Worm (Caenorhabditis elegans) whole organism, young adult: ENCODE data around the gene C37C3.10.

Experiments
- F22D6.2 ChIP-seq: sonication (generic microtip); optimal IDR thresholded peaks from 2 replicates; lab custom pipeline; 2016; ENCODE audit warnings: mild to moderate bottlenecking, missing genetic modification characterization, missing compliant biosample characterization
- F23B12.7 ChIP-seq: sonication (generic microtip); optimal IDR thresholded peaks from 2 replicates; lab custom pipeline; 2017; ENCODE audit warnings: missing genetic modification characterization, mild to moderate bottlenecking, missing compliant biosample characterization, antibody characterized with exemption, moderate library complexity; ENCODE audit not compliant: insufficient read depth
- F33H1.4 ChIP-seq: fragments of 200-800 bp; sonication (Bioruptor generic); IDR thresholded peaks from 2 replicates; pipeline ENCODE4 v1.3.6; 2022; ENCODE audit warnings: missing genetic modification reagents, missing genetic modification characterization, missing compliant biosample characterization
- F39B2.1 ChIP-seq: fragments of 200-800 bp; sonication (Bioruptor generic); IDR thresholded peaks from 2 replicates; pipeline ENCODE4 v1.3.6; 2022; ENCODE audit warnings: missing genetic modification reagents, missing genetic modification characterization, missing compliant biosample characterization
- atf-7 ChIP-seq: sonication (generic microtip); optimal IDR thresholded peaks from 2 replicates; lab custom pipeline; 2017; ENCODE audit warnings: mild to moderate bottlenecking, missing genetic modification characterization, missing compliant biosample characterization
- athp-1 ChIP-seq: sonication (generic microtip); optimal IDR thresholded peaks from 2 replicates; lab custom pipeline; 2017; ENCODE audit warnings: mild to moderate bottlenecking, missing genetic modification characterization, missing compliant biosample characterization
- ceh-58 ChIP-seq: fragments of 200-800 bp; sonication (Bioruptor generic); IDR thresholded peaks from 2 replicates; pipeline ENCODE4 v1.3.6; 2022; ENCODE audit warnings: missing genetic modification characterization, missing compliant biosample characterization
- ceh-79 ChIP-seq: sonication (generic microtip); optimal IDR thresholded peaks from 2 replicates; lab custom pipeline; 2017; ENCODE audit warnings: mild to moderate bottlenecking, missing genetic modification characterization, missing compliant biosample characterization
- dox-1 ChIP-seq: fragments of 200-800 bp; sonication (Bioruptor generic); IDR thresholded peaks from 2 replicates; pipeline ENCODE4 v1.3.6; 2022; ENCODE audit warnings: missing genetic modification reagents, missing genetic modification characterization, missing compliant biosample characterization
- egl-18 ChIP-seq: fragments of 200-800 bp; sonication (Bioruptor generic); IDR thresholded peaks from 2 replicates; pipeline ENCODE4 v1.3.6; 2022; ENCODE audit warnings: missing genetic modification reagents, missing genetic modification characterization, missing compliant biosample characterization
- gei-17 ChIP-seq: fragments of 200-800 bp; sonication (Bioruptor generic); optimal IDR thresholded peaks from 2 replicates; lab custom pipeline; 2018; ENCODE audit warnings: mild to moderate bottlenecking, missing genetic modification characterization, missing compliant biosample characterization
- him-1 ChIP-seq: sonication (generic microtip); optimal IDR thresholded peaks from 2 replicates; lab custom pipeline; 2016; ENCODE audit warnings: missing genotype, missing genetic modification reagents, missing genetic modification characterization, missing compliant biosample characterization
- hlh-26 ChIP-seq: fragments of 200-800 bp; sonication (Bioruptor generic); conservative IDR thresholded peaks from 2 replicates; pipeline ENCODE4 v1.3.6; 2022; ENCODE audit warnings: missing genetic modification reagents, missing genetic modification characterization, missing compliant biosample characterization
- hmg-1.2 ChIP-seq: fragments of 200-800 bp; sonication (Bioruptor generic); IDR thresholded peaks from 2 replicates; pipeline ENCODE4 v1.3.6; 2022; ENCODE audit warnings: missing genetic modification reagents, missing genetic modification characterization, missing compliant biosample characterization
- let-526 ChIP-seq: fragments of 200-800 bp; sonication (Bioruptor generic); IDR thresholded peaks from 2 replicates; pipeline ENCODE4 v1.3.6; 2022; ENCODE audit warnings: missing genetic modification reagents, missing genetic modification characterization, missing compliant biosample characterization
- let-607 ChIP-seq, 2 experiments: fragments of 200-800 bp in 1 of 2; sonication (Bioruptor generic) in 1 of 2; sonication (generic microtip) in 1 of 2; optimal IDR thresholded peaks; 2 replicates each; lab custom pipeline; 2016 to 2018; ENCODE audit warnings: mild to moderate bottlenecking in 2 of 2, missing compliant biosample characterization in 2 of 2, missing genetic modification characterization in 2 of 2, moderate library complexity in 2 of 2, missing genotype in 1 of 2
- lin-26 ChIP-seq: fragments of 200-800 bp; sonication (Bioruptor generic); IDR thresholded peaks from 2 replicates; pipeline ENCODE4 v1.3.6; 2022; ENCODE audit warnings: missing genetic modification reagents, missing genetic modification characterization, missing compliant biosample characterization
- lin-35 ChIP-seq, 3 experiments: fragments of 150-350 bp in 2 of 3; sonication (generic microtip) in 1 of 3; optimal IDR thresholded peaks; 2 replicates each; lab custom pipeline; 2014 to 2018; ENCODE audit warnings: missing biosample characterization in 3 of 3, missing genetic modification characterization in 3 of 3, missing genetic modification reagents in 3 of 3
- lir-1 ChIP-seq: fragments of 200-800 bp; sonication (Bioruptor generic); conservative IDR thresholded peaks from 2 replicates; pipeline ENCODE4 v1.3.6; 2022; ENCODE audit warnings: missing genetic modification reagents, missing genetic modification characterization, missing compliant biosample characterization
- madf-3 ChIP-seq: fragments of 200-800 bp; sonication (Bioruptor generic); IDR thresholded peaks from 2 replicates; pipeline ENCODE4 v1.3.6; 2022; ENCODE audit warnings: missing genetic modification reagents, missing genetic modification characterization, missing compliant biosample characterization
- madf-8 ChIP-seq: fragments of 200-800 bp; sonication (Bioruptor generic); conservative IDR thresholded peaks from 2 replicates; pipeline ENCODE4 v1.3.6; 2022; ENCODE audit warnings: missing genetic modification reagents, missing genetic modification characterization, missing compliant biosample characterization
- mes-4 ChIP-seq: sonication (generic microtip); optimal IDR thresholded peaks from 2 replicates; lab custom pipeline; 2016; ENCODE audit warnings: missing genotype, missing genetic modification characterization, missing compliant biosample characterization
- nfya-1 ChIP-seq: sonication (generic microtip); optimal IDR thresholded peaks from 2 replicates; lab custom pipeline; 2017; ENCODE audit warnings: antibody characterized with exemption, missing compliant biosample characterization, missing genetic modification characterization, borderline replicate concordance; ENCODE audit not compliant: insufficient read depth
- nhr-80 ChIP-seq: sonication (generic microtip); optimal IDR thresholded peaks from 2 replicates; lab custom pipeline; 2016; ENCODE audit warnings: missing genetic modification characterization, missing compliant biosample characterization
- rcor-1 ChIP-seq: fragments of 200-800 bp; sonication (Bioruptor generic); IDR thresholded peaks from 2 replicates; pipeline ENCODE4 v1.3.6; 2022; ENCODE audit warnings: missing genetic modification reagents, missing genetic modification characterization, missing compliant biosample characterization
- snpc-1.1 ChIP-seq: sonication (generic microtip); optimal IDR thresholded peaks from 2 replicates; lab custom pipeline; 2017; ENCODE audit warnings: missing genetic modification characterization, mild to moderate bottlenecking, missing compliant biosample characterization, antibody characterized with exemption, moderate library complexity, missing genotype, missing genetic modification reagents; ENCODE audit not compliant: insufficient read depth
- snpc-1.3 ChIP-seq: sonication (generic microtip); optimal IDR thresholded peaks from 2 replicates; lab custom pipeline; 2017; ENCODE audit warnings: missing genetic modification characterization, mild to moderate bottlenecking, missing compliant biosample characterization, antibody characterized with exemption, moderate library complexity, missing genotype, missing genetic modification reagents; ENCODE audit not compliant: insufficient read depth
- snpc-4 ChIP-seq, 5 experiments: fragments of 150-350 bp in 1 of 5; sonication (generic microtip) in 4 of 5; optimal IDR thresholded peaks; 2 replicates each; lab custom pipeline; 2014 to 2018; ENCODE audit warnings: missing genetic modification characterization in 5 of 5, missing biosample characterization in 3 of 5, antibody characterized with exemption in 2 of 5, mild to moderate bottlenecking in 2 of 5, missing compliant biosample characterization in 2 of 5, missing genotype in 2 of 5, moderate library complexity in 2 of 5, missing genetic modification reagents in 1 of 5
- xnd-1 ChIP-seq: sonication (generic microtip); optimal IDR thresholded peaks from 2 replicates; lab custom pipeline; 2016; ENCODE audit warnings: missing genotype, missing genetic modification reagents, missing genetic modification characterization, missing compliant biosample characterization
- ztf-28 ChIP-seq: fragments of 200-800 bp; sonication (Bioruptor generic); IDR thresholded peaks from 2 replicates; pipeline ENCODE4 v1.3.6; 2022; ENCODE audit warnings: missing genetic modification reagents, missing genetic modification characterization, missing compliant biosample characterization

C37C3.10 gene

ce11 chrV:7901222-7901621 is 38.4 kb upstream of the C37C3.10 start:
- TF ChIP-seq athp-1 (tag; lab: Kevin White, UChicago) (no peak), hlh-26 (GFP tag; lab: Robert Waterston, UW) (no peak), nhr-80 (tag; lab: Kevin White, UChicago) (no peak), ztf-28 (no peak)

DNA sequence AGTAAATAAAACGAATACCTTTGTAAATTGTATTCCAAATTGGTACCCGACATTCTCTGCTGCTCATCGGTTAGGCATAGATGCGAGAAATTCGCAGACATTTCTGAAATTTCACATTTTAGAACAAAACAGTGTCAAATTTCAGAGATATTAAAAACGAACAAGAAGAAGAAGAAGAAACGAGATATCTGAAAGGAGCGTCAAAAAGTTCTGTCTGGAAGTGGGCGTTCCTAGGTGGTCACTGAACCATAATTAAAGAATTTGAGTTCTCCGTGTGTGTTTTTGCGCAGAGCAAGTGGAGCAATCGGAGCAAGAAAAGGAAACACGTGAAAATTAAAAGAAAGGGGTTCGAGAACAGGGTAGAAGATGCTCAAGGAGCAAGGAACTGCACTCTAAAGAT is 36.9 kb upstream of the C37C3.10 start, which contains the start of gene F40A3.7:
TSS of gene F40A3.7 (minus strand) at position 101 of the 400 bp plus-strand sequence.
- TF ChIP-seq gei-17 (GFP tag; lab: Kevin White, UChicago) (no peak), let-607 (tag; optimal IDR thresholded peaks at IDR 0.05; lab: Kevin White, UChicago) (no peak), mes-4 (tag; lab: Kevin White, UChicago) (no peak), let-526 (GFP tag; lab: Robert Waterston, UW) (no peak), F39B2.1 (GFP tag; lab: Robert Waterston, UW) (no peak), F22D6.2 (tag; lab: Kevin White, UChicago) (no peak), ceh-58 (GFP tag; lab: Robert Waterston, UW) (no peak), xnd-1 (no peak), snpc-1.3 (no peak), snpc-1.1 (tag; lab: Kevin White, UChicago) (no peak), lin-35 (GFP tag; optimal IDR thresholded peaks at IDR 0.05; lab: Kevin White, UChicago) (no peak), him-1 (tag; lab: Kevin White, UChicago) (no peak), rcor-1 (no peak), ceh-79 (no peak), madf-3 (no peak)

- TF ChIP-seq hmg-1.2: peak; percentile 22; the same call in 1 of the 2 replicates
- no peak for TF ChIP-seq him-1 (tag; lab: Kevin White, UChicago)
These were observed 31.0 kb upstream of the C37C3.10 start, which contains the start of gene F40A3.6 for ce11 chrV:7893812-7894381. F40A3.6 (minus strand) TSS chrV:7893862.

ce11 chrV:7891230-7891629 is 28.4 kb upstream of the C37C3.10 start, which contains the start of gene F40A3.1:
F40A3.1 (plus strand) TSS chrV:7891530.
- no peak for TF ChIP-seq dox-1 (GFP tag; lab: Robert Waterston, UW)
- no peak for TF ChIP-seq lir-1 (GFP tag; lab: Robert Waterston, UW)
- TF ChIP-seq madf-3: no peak
- TF ChIP-seq F39B2.1 (GFP tag; lab: Robert Waterston, UW): no peak
- TF ChIP-seq snpc-4 (GFP tag; optimal IDR thresholded peaks at IDR 0.05; lab: Kevin White, UChicago): no peak
- TF ChIP-seq snpc-4 (tag; optimal IDR thresholded peaks at IDR 0.05; lab: Kevin White, UChicago): no peak
- TF ChIP-seq madf-8 (GFP tag; lab: Robert Waterston, UW): no peak
- TF ChIP-seq atf-7 (tag; lab: Kevin White, UChicago): no peak
- TF ChIP-seq F23B12.7 (tag; lab: Kevin White, UChicago): no peak
- TF ChIP-seq rcor-1: no peak
- no peak for TF ChIP-seq F33H1.4 (GFP tag; lab: Robert Waterston, UW)
- no peak for TF ChIP-seq egl-18 (GFP tag; lab: Robert Waterston, UW)
- no peak for TF ChIP-seq nfya-1 (tag; lab: Kevin White, UChicago)

DNA sequence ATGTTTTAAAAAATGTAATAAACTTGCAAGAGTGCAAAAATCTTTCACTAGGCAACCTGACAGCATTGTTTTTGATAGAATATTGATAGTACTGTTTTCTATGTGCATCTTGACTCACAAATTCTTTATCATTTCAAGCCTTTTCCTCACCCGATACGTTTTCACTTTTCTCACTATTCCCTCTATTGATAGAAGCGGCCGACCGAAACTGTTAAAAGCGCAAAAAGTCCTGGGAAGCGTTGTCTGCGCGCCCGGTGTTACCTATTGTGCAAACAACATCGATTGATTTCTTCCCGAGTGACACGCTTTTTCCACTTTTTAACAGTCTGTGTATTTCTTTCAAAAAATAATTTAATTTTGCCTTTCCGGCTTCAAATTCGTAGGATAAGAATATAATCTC is 25.2 kb upstream of the C37C3.10 start:
- TF ChIP-seq dox-1 (GFP tag; lab: Robert Waterston, UW) (peak; percentile 67; the same call in 1 of the 2 replicates), lin-26 (GFP tag; lab: Robert Waterston, UW) (no peak), snpc-4 (GFP tag; optimal IDR thresholded peaks at IDR 0.05; lab: Kevin White, UChicago) (no peak), snpc-4 (tag; optimal IDR thresholded peaks at IDR 0.05; lab: Kevin White, UChicago) (peak in 3 of 4 experiments; percentile 34 to 81 (median 49)), nhr-80 (tag; lab: Kevin White, UChicago) (peak; percentile 80)
